Worm (Caenorhabditis elegans): ENCODE measurements around the gene Y97E10AL.1.

Gene Y97E10AL.1

DNA sequence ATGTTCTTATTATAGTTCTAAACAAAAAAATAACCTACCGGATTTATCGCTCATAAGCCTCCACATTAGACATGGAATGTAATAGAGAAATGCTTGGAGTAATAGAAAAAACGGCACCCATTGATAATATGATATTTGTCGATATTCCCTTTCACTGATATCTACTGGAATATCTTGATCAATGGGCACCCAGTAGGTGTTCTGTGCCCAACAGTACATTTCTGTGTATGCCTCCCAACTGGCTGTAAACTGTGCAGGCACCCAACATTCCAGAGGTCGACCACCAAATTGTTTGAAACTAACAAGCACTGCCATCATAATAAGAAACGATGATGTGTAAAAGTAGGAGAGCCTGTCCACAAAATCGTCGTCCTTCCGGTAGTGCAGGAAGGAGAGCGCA, 21.5 kb upstream of the Y97E10AL.1 start:
- TF ChIP-seq skn-1 (tag; optimal IDR thresholded peaks at IDR 0.05) (no peak), nhr-129 (tag; optimal IDR thresholded peaks at IDR 0.05) (no peak), peb-1 (tag; optimal IDR thresholded peaks at IDR 0.05) (no peak), nhr-23 (tag; optimal IDR thresholded peaks at IDR 0.05) (no peak)

DNA sequence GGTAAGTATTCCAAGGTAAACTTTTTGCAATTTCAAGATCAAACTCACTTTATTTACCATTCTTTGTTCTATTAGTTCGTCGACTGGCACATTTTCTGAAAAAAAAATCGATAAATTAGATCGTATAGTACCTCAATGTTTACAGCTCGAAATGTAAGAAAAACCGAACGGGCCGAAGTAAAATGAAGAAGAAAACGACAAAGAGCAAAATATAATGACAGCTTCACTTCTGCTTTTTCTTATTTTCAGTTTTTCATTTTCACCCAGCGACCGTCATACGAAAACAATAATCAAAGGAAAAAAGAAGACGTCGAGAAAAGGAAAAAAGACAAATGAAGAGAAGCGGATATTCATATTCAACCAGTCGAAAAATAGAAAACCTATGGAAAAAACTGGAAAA, 16.9 kb upstream of the Y97E10AL.1 start, which contains the start of gene che-7:
TSS of gene che-7 (minus strand) at position 101 of the 400 bp plus-strand sequence.
- TF ChIP-seq nhr-21 (tag; optimal IDR thresholded peaks at IDR 0.05) (no peak), mdl-1 (tag; optimal IDR thresholded peaks at IDR 0.05) (no peak), R02D3.7 (tag; optimal IDR thresholded peaks at IDR 0.05) (no peak), nhr-12 (tag; optimal IDR thresholded peaks at IDR 0.05) (no peak), lin-11 (tag; optimal IDR thresholded peaks at IDR 0.05) (no peak), nhr-10 (tag; optimal IDR thresholded peaks at IDR 0.05) (no peak), unc-39 (tag; optimal IDR thresholded peaks at IDR 0.05) (no peak), snpc-4 (tag; optimal IDR thresholded peaks at IDR 0.05) (no peak), unc-62 (GFP tag; optimal IDR thresholded peaks at IDR 0.05) (no peak)

DNA sequence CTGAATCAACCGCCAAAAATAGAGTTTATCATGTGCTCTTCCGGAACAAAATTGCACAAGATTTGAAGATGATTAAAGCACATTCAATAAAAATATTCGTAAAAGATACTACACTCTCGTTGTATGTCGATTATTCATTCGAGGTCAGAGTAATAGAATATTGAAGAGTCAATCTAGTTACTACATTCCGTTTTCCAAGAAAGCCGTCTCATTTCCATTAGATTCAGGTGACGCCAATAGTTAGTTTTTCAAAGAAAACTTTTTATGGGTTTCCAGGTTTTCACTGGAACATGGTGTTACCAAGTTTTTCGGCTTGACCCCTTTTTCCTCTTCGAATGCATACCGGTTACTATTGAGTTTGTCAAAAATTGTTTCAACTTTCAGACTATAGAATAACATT, 15.4 kb upstream of the Y97E10AL.1 start:
- TF ChIP-seq lsy-2 (tag; optimal IDR thresholded peaks at IDR 0.05), result peak in 1 of 2 experiments; percentile 28
- TF ChIP-seq R02D3.7 (tag; optimal IDR thresholded peaks at IDR 0.05), result no peak
- TF ChIP-seq unc-55 (GFP tag; optimal IDR thresholded peaks at IDR 0.05), result peak; percentile 54
- TF ChIP-seq nhr-21 (tag; optimal IDR thresholded peaks at IDR 0.05), result peak; percentile 11

DNA sequence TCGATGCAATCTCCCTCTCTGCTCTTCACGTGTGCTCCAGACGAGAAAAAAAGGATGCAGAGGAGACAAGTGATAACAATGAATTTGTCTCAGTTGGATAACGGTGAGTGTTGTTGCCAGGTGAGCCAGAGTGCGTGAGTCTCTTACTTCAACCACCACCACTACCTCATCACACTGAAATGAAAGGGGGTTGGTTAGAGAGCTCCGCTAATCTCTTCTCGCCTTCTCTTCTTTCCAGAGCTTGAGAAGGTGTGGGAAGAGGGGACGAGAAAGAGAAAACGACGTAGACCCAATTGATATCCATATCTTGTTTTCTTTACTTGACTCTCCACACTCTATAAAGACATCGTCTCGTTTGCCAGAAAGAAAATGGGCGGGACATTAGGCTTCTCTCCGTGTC, 14.6 kb upstream of the Y97E10AL.1 start:
- TF ChIP-seq C34F6.9 (tag; optimal IDR thresholded peaks at IDR 0.05) (no peak), nhr-237 (tag; optimal IDR thresholded peaks at IDR 0.05) (no peak), lin-13 (GFP tag; optimal IDR thresholded peaks at IDR 0.05) (no peak), aly-2 (tag; optimal IDR thresholded peaks at IDR 0.05) (no peak), crh-2 (tag; optimal IDR thresholded peaks at IDR 0.05) (no peak), dmd-4 (tag; optimal IDR thresholded peaks at IDR 0.05) (no peak), nhr-77 (tag; optimal IDR thresholded peaks at IDR 0.05) (no peak), ceh-82 (tag; optimal IDR thresholded peaks at IDR 0.05) (no peak), fos-1 (tag; optimal IDR thresholded peaks at IDR 0.05) (no peak), nhr-11 (tag; optimal IDR thresholded peaks at IDR 0.05) (no peak), R02D3.7 (tag; optimal IDR thresholded peaks at IDR 0.05) (no peak), mdl-1 (tag; optimal IDR thresholded peaks at IDR 0.05) (no peak), lin-39 (tag; optimal IDR thresholded peaks at IDR 0.05) (no peak), elt-1 (tag; optimal IDR thresholded peaks at IDR 0.05) (no peak), ZK546.5 (tag; optimal IDR thresholded peaks at IDR 0.05) (no peak), nhr-129 (tag; optimal IDR thresholded peaks at IDR 0.05) (no peak), egl-27 (tag; optimal IDR thresholded peaks at IDR 0.05) (no peak)

DNA sequence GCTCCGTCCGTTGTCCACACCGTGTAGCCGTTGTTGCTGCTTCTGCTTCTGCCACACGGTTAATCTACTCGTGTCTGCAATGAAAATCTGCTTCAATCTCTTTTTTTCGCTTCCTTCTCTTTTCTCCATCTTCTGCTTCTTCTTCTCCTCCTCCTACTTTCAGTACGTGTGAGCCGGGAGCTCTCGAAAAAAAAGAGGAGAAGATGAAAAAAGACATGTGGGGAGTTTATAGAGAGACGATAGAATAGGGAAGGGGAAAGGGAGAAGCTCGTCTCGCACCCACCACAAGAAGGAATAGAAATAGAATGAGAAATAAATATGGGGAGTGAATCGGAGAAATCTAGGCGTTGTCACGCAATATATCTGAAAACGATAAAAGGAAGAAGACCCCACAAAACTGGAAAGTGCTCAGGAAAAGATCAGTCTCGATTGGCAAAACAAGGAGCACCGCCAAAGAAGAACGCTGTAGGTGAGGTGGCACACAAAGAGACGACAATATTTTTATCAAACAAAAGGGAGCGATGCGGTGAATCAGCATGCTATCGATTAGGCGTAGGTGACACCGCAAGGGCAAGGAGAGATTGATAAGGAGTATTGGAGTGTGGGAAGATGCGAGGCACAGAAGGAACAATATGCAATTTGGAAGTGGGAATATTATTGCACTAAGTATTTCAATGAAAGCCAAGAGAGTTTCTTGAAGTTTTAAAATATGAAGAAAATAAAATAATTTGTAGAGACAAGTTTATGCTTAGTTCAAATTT, 8.1 kb upstream of the Y97E10AL.1 start, which contains the start of gene let-413:
TSS of gene let-413 (minus strand) at position 76 of the 761 bp plus-strand sequence.
- TF ChIP-seq ama-1 (optimal IDR thresholded peaks at IDR 0.05), result no peak
- no peak for TF ChIP-seq snpc-4 (tag; optimal IDR thresholded peaks at IDR 0.05)
- TF ChIP-seq egl-27 (tag; optimal IDR thresholded peaks at IDR 0.05), result no peak
- no peak for TF ChIP-seq nhr-25 (tag; optimal IDR thresholded peaks at IDR 0.05)
- TF ChIP-seq nhr-77 (tag; optimal IDR thresholded peaks at IDR 0.05), result no peak
- peak; percentile 98 for TF ChIP-seq fos-1 (tag; optimal IDR thresholded peaks at IDR 0.05)
- no peak for TF ChIP-seq gmeb-1 (tag; optimal IDR thresholded peaks at IDR 0.05)
- TF ChIP-seq nhr-129 (tag; optimal IDR thresholded peaks at IDR 0.05), result peak; percentile 10
- no peak for TF ChIP-seq lin-11 (tag; optimal IDR thresholded peaks at IDR 0.05)
- TF ChIP-seq sma-3 (GFP tag; optimal IDR thresholded peaks at IDR 0.05), result no peak
- TF ChIP-seq nhr-21 (tag; optimal IDR thresholded peaks at IDR 0.05), result no peak
- no peak for TF ChIP-seq nhr-10 (tag; optimal IDR thresholded peaks at IDR 0.05)
- no peak for TF ChIP-seq nhr-12 (tag; optimal IDR thresholded peaks at IDR 0.05)
- TF ChIP-seq sma-9 (GFP tag; optimal IDR thresholded peaks at IDR 0.05), result peak; percentile 15
- TF ChIP-seq sma-9 (tag; optimal IDR thresholded peaks at IDR 0.05), result no peak
- TF ChIP-seq skn-1 (tag; optimal IDR thresholded peaks at IDR 0.05), result no peak
- TF ChIP-seq C34F6.9 (tag; optimal IDR thresholded peaks at IDR 0.05), result peak; percentile 20
- peak; percentile 59 for TF ChIP-seq unc-55 (GFP tag; optimal IDR thresholded peaks at IDR 0.05)
- TF ChIP-seq unc-62 (GFP tag; optimal IDR thresholded peaks at IDR 0.05), result no peak
- no peak for TF ChIP-seq ZK546.5 (tag; optimal IDR thresholded peaks at IDR 0.05)
- TF ChIP-seq peb-1 (tag; optimal IDR thresholded peaks at IDR 0.05), result no peak
- TF ChIP-seq crh-2 (tag; optimal IDR thresholded peaks at IDR 0.05), result no peak

All from whole organism, L2 larva.